Fruit fly (Drosophila melanogaster) Kc167 (cell line): ENCODE measurements around the gene dlg1.

Source experiments
- h ChIP-seq: fragments of >200 bp; optimal IDR thresholded peaks from 3 replicates; lab custom pipeline; 2018; ENCODE audit warnings: missing external identifiers
- psq ChIP-seq: fragments of >200 bp; optimal IDR thresholded peaks from 2 replicates; lab custom pipeline; 2017; ENCODE audit warnings: missing external identifiers

- no peak for TF ChIP-seq h (lab: Kevin White, UChicago)
- TF ChIP-seq psq, result no peak
Measured at dm6 chrX:11372764-11373712, 3.6 kb downstream of the dlg1 start.
